Worm (Caenorhabditis elegans): Measurements from ENCODE around the gene panl-3.

The panl-3 gene

DNA sequence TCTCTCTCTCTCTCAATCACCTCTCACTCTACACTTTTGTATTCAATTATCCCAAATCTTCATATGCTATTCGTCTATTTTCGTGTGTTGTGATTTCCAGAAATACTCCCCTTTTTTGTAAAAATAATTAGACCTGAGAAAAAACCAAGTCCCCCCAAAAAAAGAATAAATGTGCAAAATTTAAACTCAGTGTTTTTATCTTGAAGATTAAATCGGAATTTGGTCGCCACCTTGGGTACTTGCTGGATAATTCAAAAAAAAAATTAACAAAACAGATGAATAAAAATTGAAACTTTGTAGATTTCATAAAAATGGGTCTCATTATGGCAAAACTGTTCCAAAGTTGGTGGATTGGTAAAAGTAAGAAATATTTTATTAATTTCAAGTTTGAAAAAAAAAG, 4.1 kb downstream of the panl-3 start, which contains the start of gene arl-5:
Gene arl-5, plus strand, starts transcription at position 301 of the 400 bp plus-strand sequence.
- TF ChIP-seq lin-13 (GFP tag; optimal IDR thresholded peaks at IDR 0.05): no peak
- no peak for TF ChIP-seq hpl-2 (GFP tag; optimal IDR thresholded peaks at IDR 0.05)
- no peak for TF ChIP-seq ceh-90 (tag; optimal IDR thresholded peaks at IDR 0.05)
- TF ChIP-seq nhr-85 (tag): no peak
- TF ChIP-seq tbx-2 (tag; optimal IDR thresholded peaks at IDR 0.05): no peak
- no peak for TF ChIP-seq pax-3 (tag; optimal IDR thresholded peaks at IDR 0.05)
- TF ChIP-seq F16B12.6 (tag; optimal IDR thresholded peaks at IDR 0.05): no peak
- TF ChIP-seq Y116A8C.19 (tag; optimal IDR thresholded peaks at IDR 0.05; ENCODE audit: borderline replicate concordance): no peak
- TF ChIP-seq sptf-1 (tag; optimal IDR thresholded peaks at IDR 0.05): no peak
- TF ChIP-seq mef-2 (tag; optimal IDR thresholded peaks at IDR 0.05): no peak
- TF ChIP-seq nhr-77 (tag; optimal IDR thresholded peaks at IDR 0.05): no peak
- no peak for TF ChIP-seq aha-1 (tag; optimal IDR thresholded peaks at IDR 0.05)
- no peak for TF ChIP-seq nhr-47 (tag; optimal IDR thresholded peaks at IDR 0.05)
- no peak for TF ChIP-seq ceh-63 (GFP tag; optimal IDR thresholded peaks at IDR 0.05)
- TF ChIP-seq efl-1 (optimal IDR thresholded peaks at IDR 0.05): no peak
- no peak for TF ChIP-seq efl-1 (GFP tag; optimal IDR thresholded peaks at IDR 0.05 in 1 of 2)
- no peak for TF ChIP-seq lin-35 (GFP tag; optimal IDR thresholded peaks at IDR 0.05)
- no peak for TF ChIP-seq egl-13 (tag; optimal IDR thresholded peaks at IDR 0.05)
- TF ChIP-seq mep-1 (tag; optimal IDR thresholded peaks at IDR 0.05): no peak
- TF ChIP-seq hlh-17 (GFP tag; optimal IDR thresholded peaks at IDR 0.05; ENCODE audit: borderline replicate concordance): no peak

ce11 chrIII:9823748-9824147, 4.9 kb downstream of the panl-3 start:
- TF ChIP-seq nhr-85 (tag) (peak; percentile 51), vab-15 (tag; optimal IDR thresholded peaks at IDR 0.05) (no peak)

ce11 chrIII:9824330-9824934, 5.6 kb downstream of the panl-3 start, which contains the start of gene lin-52:
Gene lin-52 (minus strand): TSS chrIII:9824750.
- no peak for TF ChIP-seq egl-27 (tag; optimal IDR thresholded peaks at IDR 0.05)
- TF ChIP-seq lin-35 (GFP tag; optimal IDR thresholded peaks at IDR 0.05): no peak
- no peak for TF ChIP-seq rnt-1 (tag; optimal IDR thresholded peaks at IDR 0.05)
- no peak for TF ChIP-seq swsn-7 (tag; optimal IDR thresholded peaks at IDR 0.05)
- peak; percentile 81 for TF ChIP-seq nhr-85 (tag)
- no peak for TF ChIP-seq efl-3 (GFP tag; optimal IDR thresholded peaks at IDR 0.05)
- no peak for TF ChIP-seq dsc-1 (tag; optimal IDR thresholded peaks at IDR 0.05)
- no peak for TF ChIP-seq snu-23 (GFP tag; optimal IDR thresholded peaks at IDR 0.05)
- peak; percentile 61 for TF ChIP-seq nhr-71 (tag; optimal IDR thresholded peaks at IDR 0.05)
- TF ChIP-seq pqm-1 (tag; optimal IDR thresholded peaks at IDR 0.05): no peak
- TF ChIP-seq lin-13 (GFP tag; optimal IDR thresholded peaks at IDR 0.05): peak; percentile 8
- TF ChIP-seq ceh-90 (tag; optimal IDR thresholded peaks at IDR 0.05): no peak
- no peak for TF ChIP-seq tbx-2 (tag; optimal IDR thresholded peaks at IDR 0.05)
- TF ChIP-seq C34B4.2 (tag; optimal IDR thresholded peaks at IDR 0.05): no peak
- no peak for TF ChIP-seq mdl-1 (tag; optimal IDR thresholded peaks at IDR 0.05)
- no peak for TF ChIP-seq unc-86 (tag; optimal IDR thresholded peaks at IDR 0.05)
- peak; percentile 43 for TF ChIP-seq nhr-90 (tag; optimal IDR thresholded peaks at IDR 0.05; ENCODE audit: poor library complexity)
- no peak for TF ChIP-seq snpc-4 (tag; optimal IDR thresholded peaks at IDR 0.05)
- TF ChIP-seq fos-1 (tag; optimal IDR thresholded peaks at IDR 0.05): no peak
- no peak for TF ChIP-seq unc-62 (GFP tag; optimal IDR thresholded peaks at IDR 0.05)
- no peak for TF ChIP-seq C04F5.9 (tag; optimal IDR thresholded peaks at IDR 0.05)
- no peak for TF ChIP-seq lin-39 (tag; optimal IDR thresholded peaks at IDR 0.05)
- no peak for TF ChIP-seq unc-30 (tag; optimal IDR thresholded peaks at IDR 0.05)
- TF ChIP-seq sptf-1 (tag; optimal IDR thresholded peaks at IDR 0.05): no peak
- no peak for TF ChIP-seq ceh-88 (GFP tag; IDR thresholded peaks at IDR 0.05)
- TF ChIP-seq lin-15B (tag; optimal IDR thresholded peaks at IDR 0.05): no peak
- TF ChIP-seq aha-1 (tag; optimal IDR thresholded peaks at IDR 0.05): no peak
- 0 out of 2 replicates have a peak, but pooled peaks have one; percentile 9 for TF ChIP-seq grh-1 (GFP tag; IDR thresholded peaks at IDR 0.05)
- TF ChIP-seq nhr-76 (tag; optimal IDR thresholded peaks at IDR 0.05): no peak
- peak; percentile 11 for TF ChIP-seq elt-2 (tag; optimal IDR thresholded peaks at IDR 0.05)
- TF ChIP-seq ceh-63 (GFP tag; optimal IDR thresholded peaks at IDR 0.05): no peak
- no peak for TF ChIP-seq unc-130 (tag; optimal IDR thresholded peaks at IDR 0.05)
- no peak for TF ChIP-seq mab-9 (GFP tag; IDR thresholded peaks at IDR 0.05)
- no peak for TF ChIP-seq lir-3 (tag; optimal IDR thresholded peaks at IDR 0.05; ENCODE audit: poor library complexity)
- peak; percentile 87 for TF ChIP-seq ama-1 (optimal IDR thresholded peaks at IDR 0.05)
- peak; percentile 31 for TF ChIP-seq nhr-20 (tag; optimal IDR thresholded peaks at IDR 0.05)
